In genomic region chrIII:1804477-1804876, ce11 we compare ENCODE assay signal across 3 worm cellular contexts.
A peak's percentile ranks its signal among the peaks of the same experiment; 100 is the strongest.
TF ChIP-seq lines count a peak whose summit lies in the region.

No protein-coding gene starts in this region.

TF ChIP-seq in whole organism, L4 larva, 104 proteins besides CTCF, POLR2A, EP300 and RAD21:
- no peak for TF ChIP-seq lin-39 (tag; optimal IDR thresholded peaks at IDR 0.05; lab: Kevin White, UChicago)
- peak; percentile 14 for TF ChIP-seq aha-1 (tag; lab: Kevin White, UChicago)
- TF ChIP-seq set-16 (GFP tag; IDR thresholded peaks at IDR 0.05; lab: Robert Waterston, UW) = peak; percentile 93

TF ChIP-seq in whole organism, mixed stage, embryonic, 35 proteins besides CTCF, POLR2A, EP300 and RAD21:
- TF ChIP-seq sptf-1 (tag; optimal IDR thresholded peaks at IDR 0.05; lab: Kevin White, UChicago) (peak; percentile 27), flh-1 (GFP tag; optimal IDR thresholded peaks at IDR 0.05; lab: Kevin White, UChicago) (no peak), mep-1 (tag; optimal IDR thresholded peaks at IDR 0.05; lab: Kevin White, UChicago) (no peak)
TF ChIP-seq in whole organism, mixed stage, embryonic: peak in this region for 1.

TF ChIP-seq in whole organism, young adult, 124 proteins besides CTCF, POLR2A, EP300 and RAD21:
- TF ChIP-seq zfh-2 (GFP tag; conservative IDR thresholded peaks at IDR 0.05; lab: Robert Waterston, UW) (peak; percentile 59), bed-2 (GFP tag; IDR thresholded peaks at IDR 0.05; lab: Robert Waterston, UW) (no peak), aptf-2 (GFP tag; conservative IDR thresholded peaks at IDR 0.05; lab: Robert Waterston, UW) (0 out of 2 replicates have a peak, but pooled peaks have one; percentile 24), egrh-3 (GFP tag; IDR thresholded peaks at IDR 0.05; lab: Robert Waterston, UW) (peak; percentile 80), dpl-1 (GFP tag; optimal IDR thresholded peaks at IDR 0.05; lab: Kevin White, UChicago) (no peak), Y79H2A.3 (GFP tag; conservative IDR thresholded peaks at IDR 0.05; lab: Robert Waterston, UW) (no peak), ztf-3 (GFP tag; optimal IDR thresholded peaks at IDR 0.05; lab: Kevin White, UChicago) (no peak), madf-6 (GFP tag; IDR thresholded peaks at IDR 0.05; lab: Robert Waterston, UW) (no peak), B0035.1 (tag; optimal IDR thresholded peaks at IDR 0.05; lab: Kevin White, UChicago) (no peak)
